Worm (Caenorhabditis elegans) whole organism, L4/young adult: ENCODE results near the gene srh-222.

ENCODE experiments used
- W03F9.2 ChIP-seq: fragments of 150-350 bp; optimal IDR thresholded peaks from 2 replicates; lab custom pipeline; 2014; ENCODE audit warnings: missing biosample characterization, missing genetic modification characterization
- dao-5 ChIP-seq: sonication (generic microtip); optimal IDR thresholded peaks from 2 replicates; lab custom pipeline; 2016; ENCODE audit warnings: missing genotype, missing genetic modification characterization, moderate library complexity, missing compliant biosample characterization
- him-1 ChIP-seq: sonication (generic microtip); optimal IDR thresholded peaks from 2 replicates; lab custom pipeline; 2016; ENCODE audit warnings: missing genotype, missing genetic modification reagents, missing genetic modification characterization, missing compliant biosample characterization

DNA sequence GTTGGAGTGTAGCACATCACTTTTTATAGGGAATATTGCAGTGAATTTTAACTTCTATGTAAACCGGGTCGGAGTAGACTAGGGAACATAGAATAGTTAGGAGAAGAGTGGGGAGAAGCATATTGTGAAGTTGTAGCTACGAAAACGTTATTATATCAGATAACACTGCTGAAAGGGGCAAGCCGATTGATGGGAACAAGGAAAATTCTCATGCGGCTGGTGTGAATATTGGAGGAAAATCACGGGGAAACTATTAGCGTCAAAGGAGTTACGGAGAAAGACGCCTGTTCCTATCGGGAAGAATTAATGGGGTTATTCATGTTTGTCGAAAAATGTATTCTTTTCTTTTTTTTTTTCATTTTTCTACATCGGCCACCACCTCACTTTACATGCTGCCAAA lies 13.7 kb downstream of the srh-222 start, which contains the start of gene F47C12.6:
- TF ChIP-seq him-1 (tag; lab: Kevin White, UChicago) (no peak), W03F9.2 (tag; lab: Kevin White, UChicago) (no peak), dao-5 (tag; lab: Kevin White, UChicago) (no peak)
